Worm (Caenorhabditis elegans) whole organism, early embryonic: ENCODE measurements around the gene ZK353.3.

Experiments
- B0310.2 ChIP-seq: sonication (generic microtip); optimal IDR thresholded peaks from 2 replicates; lab custom pipeline; 2016; ENCODE audit warnings: mild to moderate bottlenecking, missing genetic modification characterization, missing compliant biosample characterization
- F13C5.2 ChIP-seq: sonication (generic microtip); optimal IDR thresholded peaks from 2 replicates; lab custom pipeline; 2017; ENCODE audit warnings: mild to moderate bottlenecking, missing genetic modification characterization, inconsistent platforms, missing compliant biosample characterization
- aly-1 ChIP-seq: sonication (generic microtip); optimal IDR thresholded peaks from 2 replicates; lab custom pipeline; 2016; ENCODE audit warnings: missing genetic modification characterization, missing compliant biosample characterization
- ama-1 ChIP-seq: fragments of 150-350 bp; optimal IDR thresholded peaks from 2 replicates; lab custom pipeline; 2014
- ceh-13 ChIP-seq: fragments of 200-800 bp; sonication (Bioruptor generic); optimal IDR thresholded peaks from 2 replicates; lab custom pipeline; 2018; ENCODE audit warnings: mild to moderate bottlenecking, missing genetic modification characterization, missing compliant biosample characterization
- ceh-36 ChIP-seq: sonication (generic microtip); optimal IDR thresholded peaks from 2 replicates; lab custom pipeline; 2016; ENCODE audit warnings: missing genetic modification characterization, inconsistent platforms, missing compliant biosample characterization
- ets-7 ChIP-seq: sonication (generic microtip); optimal IDR thresholded peaks from 2 replicates; lab custom pipeline; 2016; ENCODE audit warnings: missing genotype, missing genetic modification characterization, missing compliant biosample characterization
- flt-1 ChIP-seq: fragments of 200-800 bp; sonication (Bioruptor generic); IDR thresholded peaks from 2 replicates; pipeline ENCODE4 v1.3.6; 2022; ENCODE audit warnings: missing genetic modification characterization, missing compliant biosample characterization
- hmbx-1 ChIP-seq: sonication (generic microtip); optimal IDR thresholded peaks from 2 replicates; lab custom pipeline; 2016; ENCODE audit warnings: mild to moderate bottlenecking, missing genetic modification characterization, missing compliant biosample characterization
- hmg-4 ChIP-seq: fragments of 200-800 bp; sonication (Bioruptor generic); optimal IDR thresholded peaks from 2 replicates; lab custom pipeline; 2018; ENCODE audit warnings: mild to moderate bottlenecking, missing genetic modification characterization, missing compliant biosample characterization
- hnd-1 ChIP-seq: sonication (generic microtip); optimal IDR thresholded peaks from 2 replicates; lab custom pipeline; 2016; ENCODE audit warnings: missing genetic modification characterization, missing compliant biosample characterization
- pes-1 ChIP-seq: fragments of 200-800 bp; sonication (Bioruptor generic); IDR thresholded peaks from 2 replicates; pipeline ENCODE4 v1.3.6; 2022; ENCODE audit warnings: missing genetic modification reagents, missing genetic modification characterization, missing compliant biosample characterization
- scrt-1 ChIP-seq: fragments of 200-800 bp; sonication (Bioruptor generic); IDR thresholded peaks from 2 replicates; pipeline ENCODE4 v1.3.6; 2022; ENCODE audit warnings: missing genetic modification characterization, missing compliant biosample characterization
- sea-1 ChIP-seq: fragments of 200-800 bp; sonication (Bioruptor generic); conservative IDR thresholded peaks from 2 replicates; pipeline ENCODE4 v1.3.6; 2022; ENCODE audit warnings: missing genetic modification characterization, missing compliant biosample characterization
- tbx-11 ChIP-seq: fragments of 200-800 bp; sonication (Bioruptor generic); IDR thresholded peaks from 2 replicates; pipeline ENCODE4 v1.3.6; 2022; ENCODE audit warnings: missing genetic modification characterization, missing compliant biosample characterization
- tbx-37 ChIP-seq: fragments of 200-800 bp; sonication (Bioruptor generic); conservative IDR thresholded peaks from 2 replicates; pipeline ENCODE4 v1.3.6; 2022; ENCODE audit warnings: missing genetic modification reagents, missing genetic modification characterization, missing compliant biosample characterization
- tra-4 ChIP-seq: sonication (generic microtip); optimal IDR thresholded peaks from 2 replicates; lab custom pipeline; 2017; ENCODE audit warnings: missing genetic modification characterization, missing compliant biosample characterization

The ZK353.3 gene

DNA sequence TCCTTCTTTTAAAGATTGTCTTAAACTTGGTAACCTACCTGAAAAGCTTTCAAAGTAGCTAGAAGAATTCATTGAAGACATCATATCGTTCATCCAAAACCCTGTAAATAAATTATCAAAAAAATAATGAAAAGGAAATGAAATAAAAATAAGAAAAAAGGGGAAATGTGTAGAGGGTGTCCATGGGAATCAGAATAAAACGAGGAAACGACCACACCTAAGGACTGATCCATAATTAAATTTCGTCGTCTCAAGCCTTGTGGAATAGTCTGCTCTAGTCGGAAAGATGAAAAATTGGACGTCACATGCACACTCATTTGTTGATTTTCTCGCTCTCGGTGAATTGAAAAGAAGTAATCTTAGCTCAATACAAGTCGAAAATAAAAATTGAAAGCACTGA lies 39.3 kb downstream of the ZK353.3 start, which contains the start of gene ZK1236.9:
Gene ZK1236.9, minus strand, starts transcription at position 101 of the 400 bp plus-strand sequence.
- TF ChIP-seq hmg-4 = no peak
- no peak for TF ChIP-seq scrt-1 (GFP tag; lab: Robert Waterston, UW)
- TF ChIP-seq hmbx-1 (tag; lab: Kevin White, UChicago) = no peak
- no peak for TF ChIP-seq ceh-13 (GFP tag; lab: Kevin White, UChicago)
- no peak for TF ChIP-seq tbx-11 (GFP tag; lab: Robert Waterston, UW)

DNA sequence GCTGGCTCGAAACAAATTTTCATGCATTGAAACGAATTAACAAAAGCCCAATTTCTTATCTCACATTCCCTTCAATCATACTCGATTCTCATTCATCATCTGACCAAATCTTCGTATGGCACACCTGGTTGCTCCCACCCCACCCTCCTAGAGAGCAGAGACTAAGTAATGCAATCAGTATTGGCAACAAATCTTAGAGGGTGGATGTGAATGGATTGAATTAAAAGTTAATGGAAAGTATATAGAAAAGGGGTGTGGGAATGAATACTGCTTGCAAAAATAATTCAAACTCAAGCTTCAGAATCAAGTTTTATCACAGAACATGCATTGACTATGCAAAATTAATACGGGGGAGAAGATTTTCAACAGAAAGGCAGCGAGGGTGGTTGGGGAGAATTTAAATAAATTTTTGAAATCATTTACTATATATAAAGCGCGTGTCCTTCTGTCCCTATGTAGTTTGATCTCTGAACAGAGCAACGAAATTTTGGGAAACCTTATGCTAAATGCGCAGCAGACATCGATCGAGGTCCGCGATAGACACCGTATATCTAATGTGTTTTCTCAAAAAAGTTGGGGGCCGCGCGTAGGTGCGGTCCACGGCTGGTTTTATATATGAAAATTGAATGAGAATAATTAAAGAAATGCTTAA lies 42.1 kb downstream of the ZK353.3 start:
- no peak for TF ChIP-seq ceh-13 (GFP tag; lab: Kevin White, UChicago)

DNA sequence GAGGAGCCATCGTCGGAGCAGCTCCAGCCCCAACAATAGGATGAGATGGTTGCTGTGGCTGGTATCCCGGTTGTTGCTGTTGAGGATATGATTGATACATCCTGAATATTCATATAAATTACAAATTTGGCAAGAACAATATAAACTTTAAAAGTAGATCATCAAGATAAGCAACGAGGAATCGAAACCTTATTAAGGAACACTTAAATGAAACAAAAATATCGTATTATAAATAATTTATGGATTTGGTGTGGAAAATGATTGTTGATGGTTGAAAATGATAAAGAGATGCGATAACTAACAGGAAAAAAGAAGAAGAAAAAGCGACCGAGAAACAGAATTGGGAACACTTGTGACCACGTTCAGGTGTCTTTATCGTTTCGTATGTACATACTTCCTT lies 43.5 kb downstream of the ZK353.3 start, which contains the start of gene pqn-96:
Gene pqn-96, minus strand, starts transcription at position 101 of the 400 bp plus-strand sequence.
- TF ChIP-seq tbx-37 (GFP tag; lab: Robert Waterston, UW) (no peak), aly-1 (no peak), ets-7 (tag; lab: Kevin White, UChicago) (no peak), hnd-1 (no peak), tra-4 (tag; lab: Kevin White, UChicago) (no peak), sea-1 (no peak), flt-1 (GFP tag; lab: Robert Waterston, UW) (no peak), hmg-4 (no peak), ama-1 (lab: Kevin White, UChicago) (no peak), pes-1 (no peak), scrt-1 (GFP tag; lab: Robert Waterston, UW) (no peak), B0310.2 (tag; lab: Kevin White, UChicago) (no peak), hmbx-1 (tag; lab: Kevin White, UChicago) (no peak), ceh-13 (GFP tag; lab: Kevin White, UChicago) (no peak), tbx-11 (GFP tag; lab: Robert Waterston, UW) (no peak), F13C5.2 (tag; lab: Kevin White, UChicago) (no peak), ceh-36 (tag; lab: Kevin White, UChicago) (no peak)

DNA sequence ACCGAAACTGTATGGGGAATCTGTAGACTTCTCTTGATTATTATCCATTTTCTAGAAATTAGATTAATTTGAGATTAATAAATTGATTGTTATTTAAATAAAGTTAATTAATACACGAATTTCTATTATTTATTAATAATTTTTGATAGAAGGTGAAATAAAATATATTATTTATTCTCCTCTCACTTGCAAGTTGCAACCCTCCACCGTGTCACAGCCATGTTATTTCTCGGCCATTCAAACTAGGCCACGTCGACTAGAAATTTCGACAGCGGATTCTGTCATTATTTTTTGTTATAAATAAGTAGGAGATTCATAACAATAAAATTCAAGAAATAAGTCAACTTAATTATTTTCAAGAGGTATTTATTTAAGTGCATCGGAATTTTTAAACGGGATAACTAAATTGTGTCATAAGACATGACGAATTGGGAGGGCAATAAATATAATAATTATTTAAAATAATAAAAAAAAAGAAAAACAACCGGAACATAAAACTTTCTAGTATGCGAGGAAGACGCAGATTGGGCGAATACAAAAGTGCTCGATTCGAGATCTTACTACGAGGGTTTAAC lies 47.9 kb downstream of the ZK353.3 start, which contains the start of gene ufbp-1:
Gene ufbp-1, minus strand, starts transcription at position 51 of the 575 bp plus-strand sequence.
- TF ChIP-seq sea-1 (0 out of 2 replicates have a peak, but pooled peaks have one; percentile 17), aly-1 (no peak)

DNA sequence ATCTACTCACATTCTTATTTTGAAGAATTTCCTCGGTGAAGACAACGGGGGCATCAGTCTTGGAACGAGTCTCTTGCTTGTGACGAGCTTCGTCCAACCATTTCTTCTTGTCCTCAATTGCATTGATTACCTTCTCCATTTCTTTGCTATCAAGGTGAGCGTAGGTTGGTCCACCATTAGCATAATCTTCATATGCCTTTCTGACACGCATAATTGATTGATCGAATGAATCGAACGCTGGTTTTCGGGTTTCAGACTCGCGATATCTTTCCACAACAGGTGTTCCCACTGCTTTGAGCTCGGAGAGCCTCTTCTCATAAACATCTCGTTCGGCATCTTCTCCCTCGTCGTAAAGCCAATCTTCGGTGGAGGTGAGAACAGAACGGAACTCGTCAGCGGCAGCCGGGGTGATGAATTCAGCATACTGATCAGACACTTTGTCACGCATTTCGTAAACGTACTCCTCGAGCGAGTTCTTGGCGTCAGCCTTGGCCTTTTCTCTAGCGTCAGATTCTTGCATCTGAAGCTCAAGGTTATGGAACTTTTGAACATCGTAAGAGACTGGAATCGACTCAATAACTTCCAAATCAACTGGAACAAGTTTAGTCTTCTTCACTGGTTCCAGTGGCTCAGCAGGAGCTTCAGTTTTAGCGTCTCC lies 48.8 kb downstream of the ZK353.3 start:
- TF ChIP-seq ets-7 (tag; lab: Kevin White, UChicago) = no peak
- no peak for TF ChIP-seq tbx-11 (GFP tag; lab: Robert Waterston, UW)
- no peak for TF ChIP-seq tbx-37 (GFP tag; lab: Robert Waterston, UW)
- no peak for TF ChIP-seq hmg-4
- no peak for TF ChIP-seq hmbx-1 (tag; lab: Kevin White, UChicago)
- TF ChIP-seq ceh-13 (GFP tag; lab: Kevin White, UChicago) = no peak
- TF ChIP-seq tra-4 (tag; lab: Kevin White, UChicago) = no peak
- no peak for TF ChIP-seq sea-1
- no peak for TF ChIP-seq scrt-1 (GFP tag; lab: Robert Waterston, UW)
- no peak for TF ChIP-seq aly-1
- no peak for TF ChIP-seq ceh-36 (tag; lab: Kevin White, UChicago)
- TF ChIP-seq hnd-1 = no peak
- no peak for TF ChIP-seq F13C5.2 (tag; lab: Kevin White, UChicago)
- no peak for TF ChIP-seq B0310.2 (tag; lab: Kevin White, UChicago)

DNA sequence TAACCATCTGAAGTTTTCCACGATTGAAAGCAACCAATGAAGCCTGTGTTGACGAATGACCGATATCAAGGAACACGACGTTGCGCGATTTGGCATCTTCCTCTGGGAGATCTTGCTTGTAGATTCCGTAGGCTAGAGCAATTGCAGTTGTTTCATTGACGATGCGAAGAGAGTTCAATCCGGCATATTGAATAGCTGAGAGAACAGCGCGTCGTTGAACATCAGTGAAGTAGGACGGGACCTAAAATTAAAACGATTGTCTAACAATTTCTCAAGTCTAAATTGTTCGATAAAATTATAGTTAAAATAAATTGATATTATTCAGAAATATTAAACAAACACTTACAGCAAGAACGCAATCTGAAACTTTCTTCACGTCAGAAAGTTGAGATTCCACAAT lies 50.3 kb downstream of the ZK353.3 start:
- TF ChIP-seq ama-1 (lab: Kevin White, UChicago) = no peak
- TF ChIP-seq B0310.2 (tag; lab: Kevin White, UChicago) = no peak
- TF ChIP-seq ceh-13 (GFP tag; lab: Kevin White, UChicago) = no peak
- no peak for TF ChIP-seq aly-1
- TF ChIP-seq ceh-36 (tag; lab: Kevin White, UChicago) = no peak
- TF ChIP-seq F13C5.2 (tag; lab: Kevin White, UChicago) = no peak
- TF ChIP-seq hmbx-1 (tag; lab: Kevin White, UChicago) = no peak
- TF ChIP-seq hnd-1 = no peak
